Worm (Caenorhabditis elegans) whole organism, late embryonic: ENCODE results near the gene lgc-17.

ENCODE experiments used
- C08G9.2 ChIP-seq: sonication (generic microtip); optimal IDR thresholded peaks from 2 replicates; lab custom pipeline; 2016; ENCODE audit warnings: mild to moderate bottlenecking, missing genetic modification characterization, moderate library complexity, missing compliant biosample characterization
- C38D4.7 ChIP-seq: fragments of 200-800 bp; sonication (Bioruptor generic); optimal IDR thresholded peaks from 2 replicates; lab custom pipeline; 2018; ENCODE audit warnings: mild to moderate bottlenecking, missing genetic modification characterization, moderate library complexity, missing compliant biosample characterization
- F13H6.1 ChIP-seq: sonication (generic microtip); optimal IDR thresholded peaks from 2 replicates; lab custom pipeline; 2016; ENCODE audit warnings: missing genetic modification characterization, missing compliant biosample characterization
- K09A11.1 ChIP-seq: sonication (generic microtip); optimal IDR thresholded peaks from 2 replicates; lab custom pipeline; 2017; ENCODE audit warnings: antibody characterized with exemption, mild to moderate bottlenecking, missing genetic modification characterization, missing compliant biosample characterization; ENCODE audit not compliant: insufficient read depth
- Y22D7AL.16 ChIP-seq: sonication (generic microtip); optimal IDR thresholded peaks from 2 replicates; lab custom pipeline; 2016; ENCODE audit warnings: missing genetic modification characterization, missing compliant biosample characterization
- ama-1 ChIP-seq: fragments of 150-350 bp; optimal IDR thresholded peaks from 2 replicates; lab custom pipeline; 2014
- ceh-19 ChIP-seq: fragments of 200-800 bp; sonication (Bioruptor generic); optimal IDR thresholded peaks from 2 replicates; lab custom pipeline; 2018; ENCODE audit warnings: mild to moderate bottlenecking, missing genetic modification characterization, missing compliant biosample characterization
- ceh-31 ChIP-seq: sonication (generic microtip); optimal IDR thresholded peaks from 2 replicates; lab custom pipeline; 2016; ENCODE audit warnings: missing genetic modification characterization, missing compliant biosample characterization
- ceh-34 ChIP-seq: sonication (generic microtip); optimal IDR thresholded peaks from 2 replicates; lab custom pipeline; 2016; ENCODE audit warnings: mild to moderate bottlenecking, missing genetic modification characterization, missing compliant biosample characterization
- ceh-45 ChIP-seq: fragments of 200-800 bp; sonication (Bioruptor generic); IDR thresholded peaks from 2 replicates; pipeline ENCODE4 v1.3.6; 2022; ENCODE audit warnings: missing genetic modification reagents, missing genetic modification characterization, missing compliant biosample characterization
- ceh-6 ChIP-seq: fragments of 200-800 bp; sonication (Bioruptor generic); optimal IDR thresholded peaks from 2 replicates; lab custom pipeline; 2018; ENCODE audit warnings: mild to moderate bottlenecking, missing genetic modification characterization, missing compliant biosample characterization
- elt-2 ChIP-seq: sonication (generic microtip); optimal IDR thresholded peaks from 2 replicates; lab custom pipeline; 2016; ENCODE audit warnings: missing genetic modification reagents, missing genetic modification characterization, missing compliant biosample characterization
- elt-4 ChIP-seq: sonication (generic microtip); optimal IDR thresholded peaks from 2 replicates; lab custom pipeline; 2016; ENCODE audit warnings: missing genetic modification characterization, missing compliant biosample characterization
- ets-4 ChIP-seq: sonication (generic microtip); optimal IDR thresholded peaks from 2 replicates; lab custom pipeline; 2016; ENCODE audit warnings: missing genetic modification characterization, missing compliant biosample characterization
- eyg-1 ChIP-seq: sonication (generic microtip); optimal IDR thresholded peaks from 2 replicates; lab custom pipeline; 2016; ENCODE audit warnings: missing genotype, missing genetic modification characterization, missing compliant biosample characterization
- gmeb-2 ChIP-seq: sonication (generic microtip); optimal IDR thresholded peaks from 2 replicates; lab custom pipeline; 2016; ENCODE audit warnings: missing genetic modification characterization, inconsistent platforms, missing compliant biosample characterization
- hlh-30 ChIP-seq: sonication (generic microtip); optimal IDR thresholded peaks from 2 replicates; lab custom pipeline; 2017; ENCODE audit warnings: antibody characterized with exemption, missing genetic modification characterization, missing compliant biosample characterization; ENCODE audit not compliant: insufficient read depth
- hlh-6 ChIP-seq: sonication (generic microtip); optimal IDR thresholded peaks from 2 replicates; lab custom pipeline; 2016; ENCODE audit warnings: missing genotype, missing genetic modification characterization, missing compliant biosample characterization
- lin-11 ChIP-seq: fragments of 200-800 bp; sonication (Bioruptor generic); optimal IDR thresholded peaks from 2 replicates; lab custom pipeline; 2018; ENCODE audit warnings: mild to moderate bottlenecking, missing genetic modification characterization, missing compliant biosample characterization
- nfya-1 ChIP-seq: sonication (generic microtip); optimal IDR thresholded peaks from 2 replicates; lab custom pipeline; 2017; ENCODE audit warnings: missing genetic modification characterization, mild to moderate bottlenecking, missing compliant biosample characterization, antibody characterized with exemption, moderate library complexity
- npax-4 ChIP-seq: sonication (generic microtip); optimal IDR thresholded peaks from 2 replicates; lab custom pipeline; 2016; ENCODE audit warnings: missing genetic modification characterization, missing compliant biosample characterization
- odd-2 ChIP-seq: sonication (generic microtip); optimal IDR thresholded peaks from 2 replicates; lab custom pipeline; 2017; ENCODE audit warnings: antibody characterized with exemption, mild to moderate bottlenecking, missing genetic modification characterization, missing compliant biosample characterization
- pha-2 ChIP-seq: sonication (generic microtip); optimal IDR thresholded peaks from 2 replicates; lab custom pipeline; 2017; ENCODE audit warnings: mild to moderate bottlenecking, missing genetic modification characterization, missing compliant biosample characterization
- pha-4 ChIP-seq: fragments of 150-350 bp; optimal IDR thresholded peaks from 2 replicates; lab custom pipeline; 2018; ENCODE audit warnings: missing biosample characterization, missing genetic modification reagents, missing genetic modification characterization
- pqm-1 ChIP-seq: sonication (generic microtip); optimal IDR thresholded peaks from 2 replicates; lab custom pipeline; 2016; ENCODE audit warnings: missing genetic modification characterization, missing compliant biosample characterization
- ref-2 ChIP-seq: sonication (generic microtip); optimal IDR thresholded peaks from 2 replicates; lab custom pipeline; 2016; ENCODE audit warnings: missing genetic modification characterization, missing compliant biosample characterization
- sdc-2 ChIP-seq: sonication (generic microtip); optimal IDR thresholded peaks from 2 replicates; lab custom pipeline; 2016; ENCODE audit warnings: missing genotype, missing genetic modification characterization, missing compliant biosample characterization
- sox-2 ChIP-seq: fragments of 200-800 bp; sonication (Bioruptor generic); IDR thresholded peaks from 2 replicates; pipeline ENCODE4 v1.3.6; 2022; ENCODE audit warnings: missing genetic modification reagents, missing genetic modification characterization, missing compliant biosample characterization
- sox-4 ChIP-seq: sonication (generic microtip); optimal IDR thresholded peaks from 2 replicates; lab custom pipeline; 2017; ENCODE audit warnings: mild to moderate bottlenecking, missing genetic modification characterization, inconsistent platforms, missing compliant biosample characterization
- syd-9 ChIP-seq: sonication (generic microtip); optimal IDR thresholded peaks from 2 replicates; lab custom pipeline; 2016; ENCODE audit warnings: mild to moderate bottlenecking, missing genetic modification characterization, moderate library complexity, missing compliant biosample characterization
- tbx-7 ChIP-seq: sonication (generic microtip); optimal IDR thresholded peaks from 2 replicates; lab custom pipeline; 2016; ENCODE audit warnings: missing genotype, missing genetic modification characterization, missing compliant biosample characterization
- unc-86 ChIP-seq: sonication (generic microtip); optimal IDR thresholded peaks from 2 replicates; lab custom pipeline; 2016; ENCODE audit warnings: missing genetic modification characterization, missing compliant biosample characterization
- zip-5 ChIP-seq: sonication (generic microtip); optimal IDR thresholded peaks from 2 replicates; lab custom pipeline; 2016; ENCODE audit warnings: missing genetic modification characterization, missing compliant biosample characterization
- ztf-16 ChIP-seq: sonication (generic microtip); optimal IDR thresholded peaks from 2 replicates; lab custom pipeline; 2017; ENCODE audit warnings: missing genetic modification characterization, missing compliant biosample characterization

Gene lgc-17

ce11 chrX:12086297-12086696 lies 35.1 kb upstream of the lgc-17 start:
- TF ChIP-seq F13H6.1 (tag; lab: Kevin White, UChicago) (no peak), Y22D7AL.16 (no peak), ceh-31 (tag; lab: Kevin White, UChicago) (peak; percentile 61), eyg-1 (tag; lab: Kevin White, UChicago) (no peak), C38D4.7 (GFP tag; lab: Kevin White, UChicago) (no peak), hlh-6 (tag; lab: Kevin White, UChicago) (no peak), C08G9.2 (tag; lab: Kevin White, UChicago) (peak; percentile 19), zip-5 (no peak), ztf-16 (tag; lab: Kevin White, UChicago) (no peak), nfya-1 (tag; lab: Kevin White, UChicago) (peak; percentile 15), pqm-1 (tag; lab: Kevin White, UChicago) (no peak), ceh-34 (tag; lab: Kevin White, UChicago) (peak; percentile 4), K09A11.1 (tag; lab: Kevin White, UChicago) (no peak), ceh-19 (GFP tag; lab: Kevin White, UChicago) (no peak), ceh-6 (GFP tag; lab: Kevin White, UChicago) (peak; percentile 4), pha-4 (no peak), ceh-45 (no peak), elt-4 (tag; lab: Kevin White, UChicago) (peak; percentile 78)

DNA sequence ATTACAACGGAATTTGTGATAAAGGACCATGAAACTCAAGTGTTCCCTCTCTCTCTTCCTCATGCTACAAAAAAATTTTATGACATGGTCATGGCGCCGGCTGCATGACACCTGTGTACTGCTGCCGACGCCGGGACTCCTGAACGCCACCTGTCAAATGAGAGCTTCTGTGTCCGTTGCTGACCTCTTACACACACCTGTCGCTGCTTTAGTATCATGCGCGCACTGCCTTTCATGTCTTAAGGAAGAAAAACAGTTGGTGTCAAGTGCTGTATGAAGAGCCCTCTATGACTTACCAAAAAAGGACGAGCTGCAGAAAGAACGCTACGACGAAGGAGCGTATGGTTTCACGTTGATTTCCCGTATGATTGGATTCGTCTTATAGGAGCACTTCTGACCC lies 28.8 kb upstream of the lgc-17 start:
- no peak for TF ChIP-seq hlh-30 (tag; lab: Kevin White, UChicago)
- TF ChIP-seq unc-86 (tag; lab: Kevin White, UChicago), result no peak
- TF ChIP-seq zip-5, result no peak
- TF ChIP-seq ceh-19 (GFP tag; lab: Kevin White, UChicago), result no peak

ce11 chrX:12093043-12093442 lies 28.3 kb upstream of the lgc-17 start, which contains the start of gene W03G11.4:
W03G11.4 (minus strand) TSS chrX:12093143.
- no peak for TF ChIP-seq sox-2 (GFP tag; lab: Robert Waterston, UW)
- no peak for TF ChIP-seq odd-2 (tag; lab: Kevin White, UChicago)

- no peak for TF ChIP-seq pha-2 (tag; lab: Kevin White, UChicago)
- no peak for TF ChIP-seq ama-1 (lab: Kevin White, UChicago)
- TF ChIP-seq gmeb-2, result no peak
- TF ChIP-seq eyg-1 (tag; lab: Kevin White, UChicago), result no peak
- no peak for TF ChIP-seq tbx-7
- TF ChIP-seq ets-4 (tag; lab: Kevin White, UChicago), result no peak
- no peak for TF ChIP-seq npax-4
- no peak for TF ChIP-seq pqm-1 (tag; lab: Kevin White, UChicago)
- TF ChIP-seq F13H6.1 (tag; lab: Kevin White, UChicago), result no peak
- TF ChIP-seq syd-9 (tag; lab: Kevin White, UChicago), result no peak
- TF ChIP-seq lin-11 (tag; lab: Kevin White, UChicago), result no peak
These were observed 27.4 kb upstream of the lgc-17 start for ce11 chrX:12093992-12094391.

- TF ChIP-seq ref-2 (no peak), elt-2 (tag; lab: Kevin White, UChicago) (no peak), sox-4 (tag; lab: Kevin White, UChicago) (no peak), ceh-31 (tag; lab: Kevin White, UChicago) (no peak), pha-2 (tag; lab: Kevin White, UChicago) (no peak), eyg-1 (tag; lab: Kevin White, UChicago) (no peak), sdc-2 (tag; lab: Kevin White, UChicago) (no peak)
These were observed 26.2 kb upstream of the lgc-17 start for ce11 chrX:12095200-12095599.
